Worm (Caenorhabditis elegans): ENCODE measurements around the gene C05D12.3.

The C05D12.3 gene

DNA sequence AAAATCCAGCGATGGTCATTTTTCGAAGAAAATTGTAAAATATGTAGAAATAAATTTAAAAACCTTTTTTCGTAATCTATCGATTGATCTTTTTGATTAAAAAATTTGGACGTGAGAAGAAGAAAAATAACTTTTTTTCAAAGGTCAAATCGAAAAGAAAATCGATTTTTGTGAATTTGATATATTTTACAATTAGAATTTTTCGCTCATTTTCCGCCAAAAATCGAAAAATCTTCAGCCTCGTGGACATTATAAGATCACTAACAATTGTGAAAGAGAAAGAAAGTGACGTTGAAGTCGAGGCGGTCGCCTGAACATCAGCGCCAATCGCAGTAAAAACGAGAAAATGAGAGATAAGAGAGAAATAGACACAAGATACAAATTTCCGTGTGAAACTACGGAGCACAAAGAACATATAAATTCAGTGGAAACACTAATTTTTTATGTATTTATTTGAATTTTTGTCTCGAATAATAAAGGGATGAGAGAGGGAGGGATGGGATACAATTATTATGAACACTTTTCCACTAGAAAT is 44.6 kb downstream of the C05D12.3 start, which contains the start of gene cisd-1:
cisd-1 (minus strand) TSS at position 51 of the 535 bp plus-strand sequence.
- TF ChIP-seq ztf-29 (GFP tag; IDR thresholded peaks at IDR 0.05) (no peak), tab-1 (GFP tag; IDR thresholded peaks at IDR 0.05) (no peak), ref-1 (GFP tag; conservative IDR thresholded peaks at IDR 0.05) (no peak), T22C8.4 (GFP tag; IDR thresholded peaks at IDR 0.05) (no peak), klf-2 (GFP tag; conservative IDR thresholded peaks at IDR 0.05) (no peak), cog-1 (tag; optimal IDR thresholded peaks at IDR 0.05) (no peak), med-1 (GFP tag; optimal IDR thresholded peaks at IDR 0.05; ENCODE audit: insufficient read depth) (no peak), ztf-23 (GFP tag; IDR thresholded peaks at IDR 0.05) (no peak), flt-1 (GFP tag; IDR thresholded peaks at IDR 0.05) (no peak)

DNA sequence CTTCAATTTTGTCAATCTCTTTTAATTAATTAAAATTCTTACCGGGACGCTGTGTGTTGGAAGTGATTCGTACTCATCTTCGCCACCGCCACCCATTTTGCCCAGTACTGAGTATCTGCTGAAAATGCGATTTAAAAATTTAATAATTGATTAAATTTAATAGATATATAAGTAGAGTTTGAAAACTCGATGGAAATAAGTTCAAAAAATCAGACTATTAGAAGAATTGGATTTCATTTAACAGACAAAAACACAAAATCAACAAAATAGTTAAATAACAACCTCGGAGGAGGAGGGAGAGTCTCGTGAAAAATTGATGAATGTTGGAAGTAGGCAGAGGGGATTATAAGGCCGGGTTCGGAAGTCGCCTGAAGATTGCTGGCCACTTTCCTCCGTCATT is 46.9 kb downstream of the C05D12.3 start, which contains the start of gene mfn-1:
mfn-1 (minus strand) TSS at position 101 of the 400 bp plus-strand sequence.
- TF ChIP-seq ref-1 (GFP tag; conservative IDR thresholded peaks at IDR 0.05) = no peak
- no peak for TF ChIP-seq med-1 (GFP tag; optimal IDR thresholded peaks at IDR 0.05; ENCODE audit: insufficient read depth)
- no peak for TF ChIP-seq tab-1 (GFP tag; IDR thresholded peaks at IDR 0.05)
- TF ChIP-seq ztf-29 (GFP tag; IDR thresholded peaks at IDR 0.05) = no peak
- TF ChIP-seq cog-1 (tag; optimal IDR thresholded peaks at IDR 0.05) = no peak
- no peak for TF ChIP-seq T22C8.4 (GFP tag; IDR thresholded peaks at IDR 0.05)
- TF ChIP-seq flt-1 (GFP tag; IDR thresholded peaks at IDR 0.05) = no peak
- no peak for TF ChIP-seq klf-2 (GFP tag; conservative IDR thresholded peaks at IDR 0.05)
- no peak for TF ChIP-seq ztf-23 (GFP tag; IDR thresholded peaks at IDR 0.05)

DNA sequence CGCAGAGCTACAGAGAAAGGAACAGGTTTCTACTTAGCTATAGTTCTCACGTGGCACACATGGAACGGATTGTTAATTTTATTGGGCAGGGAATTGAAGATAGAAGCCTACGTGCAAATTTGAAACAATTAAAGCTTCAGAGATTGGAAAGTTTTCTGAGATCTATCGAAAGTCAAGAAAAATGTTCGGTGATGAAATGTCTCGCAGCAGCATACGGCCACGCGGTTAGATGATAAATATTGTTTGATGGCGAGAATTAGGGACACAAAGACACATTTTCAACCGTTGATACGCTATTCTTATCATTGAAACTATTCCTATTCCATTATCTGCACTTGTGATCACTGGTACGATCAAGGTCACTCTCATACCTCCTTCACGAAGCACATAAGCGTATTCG is 47.5 kb downstream of the C05D12.3 start:
- TF ChIP-seq ztf-29 (GFP tag; IDR thresholded peaks at IDR 0.05) (no peak), ztf-23 (GFP tag; IDR thresholded peaks at IDR 0.05) (no peak), med-1 (GFP tag; optimal IDR thresholded peaks at IDR 0.05; ENCODE audit: insufficient read depth) (no peak), T22C8.4 (GFP tag; IDR thresholded peaks at IDR 0.05) (no peak), ref-1 (GFP tag; conservative IDR thresholded peaks at IDR 0.05) (no peak), klf-2 (GFP tag; conservative IDR thresholded peaks at IDR 0.05) (no peak), flt-1 (GFP tag; IDR thresholded peaks at IDR 0.05) (no peak), tab-1 (GFP tag; IDR thresholded peaks at IDR 0.05) (no peak), cog-1 (tag; optimal IDR thresholded peaks at IDR 0.05) (no peak)

DNA sequence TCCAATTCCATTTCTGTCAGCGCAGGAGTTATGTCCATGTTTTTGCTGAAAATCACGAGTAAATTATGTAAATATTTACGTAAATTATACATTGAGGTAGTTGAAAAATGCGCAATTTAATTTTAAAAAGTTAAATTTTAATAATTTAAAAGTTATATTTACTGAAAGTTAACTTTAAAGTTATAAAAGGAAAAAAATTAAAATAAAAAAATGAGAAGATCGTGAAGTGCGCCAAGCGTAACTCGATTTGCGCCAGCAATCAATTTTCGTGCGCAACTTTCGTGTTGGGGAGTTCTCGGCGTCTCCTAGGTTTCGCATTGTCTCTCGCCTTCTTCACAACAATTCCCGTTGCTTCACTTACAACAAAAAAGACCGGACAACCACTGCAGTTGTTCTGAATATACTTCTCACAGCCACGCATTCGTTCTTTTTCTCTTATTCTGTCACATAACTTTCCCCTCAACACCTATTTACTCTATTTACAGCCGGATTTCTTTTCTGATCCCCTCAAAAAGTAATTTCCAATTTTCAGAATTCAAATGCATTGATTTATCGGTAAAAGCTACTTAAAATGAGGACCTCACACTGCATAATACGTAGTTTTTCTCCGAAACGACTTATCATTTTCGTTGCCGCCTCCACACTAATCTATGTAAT is 48.6 kb downstream of the C05D12.3 start, which contains the start of the genes metl-1 and W02B12.11:
metl-1 (minus strand) TSS at position 51 of the 657 bp plus-strand sequence.
W02B12.11 (plus strand) TSS at position 337 of the 657 bp plus-strand sequence.
- TF ChIP-seq tab-1 (GFP tag; IDR thresholded peaks at IDR 0.05) = 0 out of 2 replicates have a peak, but pooled peaks have one; percentile 62
- no peak for TF ChIP-seq T22C8.4 (GFP tag; IDR thresholded peaks at IDR 0.05)
- no peak for TF ChIP-seq ref-1 (GFP tag; conservative IDR thresholded peaks at IDR 0.05)
- TF ChIP-seq flt-1 (GFP tag; IDR thresholded peaks at IDR 0.05) = peak; percentile 63; the same call in 1 of the 2 replicates
- TF ChIP-seq med-1 (GFP tag; optimal IDR thresholded peaks at IDR 0.05; ENCODE audit: insufficient read depth) = peak; percentile 49
- peak; percentile 50 for TF ChIP-seq cog-1 (tag; optimal IDR thresholded peaks at IDR 0.05)
- no peak for TF ChIP-seq ztf-29 (GFP tag; IDR thresholded peaks at IDR 0.05)
- TF ChIP-seq ztf-23 (GFP tag; IDR thresholded peaks at IDR 0.05) = peak; percentile 63; the same call in 1 of the 2 replicates
- no peak for TF ChIP-seq klf-2 (GFP tag; conservative IDR thresholded peaks at IDR 0.05)

DNA sequence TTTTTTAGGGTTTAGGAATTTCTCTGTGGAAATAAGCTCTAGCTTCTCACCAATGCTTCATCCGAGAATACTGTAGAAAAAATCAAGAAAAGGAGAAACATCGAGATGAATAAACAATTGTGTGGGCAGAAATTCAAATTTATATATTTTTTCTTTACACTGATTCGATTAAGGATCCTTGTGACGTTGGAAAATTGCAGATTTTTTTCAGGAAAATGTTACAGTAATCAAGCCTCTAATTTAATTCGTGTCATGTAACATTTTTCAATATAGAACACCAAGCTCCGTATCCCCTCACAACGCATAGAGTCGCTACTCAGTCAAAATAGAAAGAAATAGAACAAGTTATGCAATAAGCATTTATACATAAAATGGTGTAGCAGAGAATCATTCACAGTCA is 51.3 kb downstream of the C05D12.3 start, which contains the start of gene W02B12.16:
W02B12.16 (minus strand) TSS at position 101 of the 400 bp plus-strand sequence.
- TF ChIP-seq tab-1 (GFP tag; IDR thresholded peaks at IDR 0.05) (no peak), ref-1 (GFP tag; conservative IDR thresholded peaks at IDR 0.05) (no peak), ztf-29 (GFP tag; IDR thresholded peaks at IDR 0.05) (no peak), med-1 (GFP tag; optimal IDR thresholded peaks at IDR 0.05; ENCODE audit: insufficient read depth) (no peak), cog-1 (tag; optimal IDR thresholded peaks at IDR 0.05) (no peak), klf-2 (GFP tag; conservative IDR thresholded peaks at IDR 0.05) (no peak), flt-1 (GFP tag; IDR thresholded peaks at IDR 0.05) (no peak), ztf-23 (GFP tag; IDR thresholded peaks at IDR 0.05) (no peak), T22C8.4 (GFP tag; IDR thresholded peaks at IDR 0.05) (no peak)

DNA sequence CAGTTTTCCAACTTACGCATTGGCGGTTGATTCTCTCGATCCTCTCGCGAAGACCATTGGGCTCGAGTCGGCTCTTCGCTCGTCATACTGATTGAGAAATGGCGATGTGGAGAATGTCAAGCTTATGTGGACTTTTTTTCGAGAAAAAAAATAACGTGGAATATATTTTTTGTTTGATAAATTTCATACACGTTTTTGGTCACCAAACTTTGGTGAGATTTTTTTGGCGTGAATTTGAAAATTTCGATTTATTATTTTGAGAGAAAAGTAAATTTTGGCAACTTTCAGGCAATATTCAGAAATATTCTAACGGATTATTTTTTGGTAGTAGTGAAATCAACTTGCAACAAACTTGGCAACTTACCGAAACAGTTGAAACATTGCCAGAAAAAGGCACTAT is 54.0 kb downstream of the C05D12.3 start, which contains the start of gene W02B12.12:
W02B12.12 (minus strand) TSS at position 101 of the 400 bp plus-strand sequence.
- no peak for TF ChIP-seq cog-1 (tag; optimal IDR thresholded peaks at IDR 0.05)
